Worm (Caenorhabditis elegans) whole organism, L4/young adult: ENCODE results near the gene K08F4.12.

ENCODE experiments used
- dao-5 ChIP-seq: sonication (generic microtip); optimal IDR thresholded peaks from 2 replicates; lab custom pipeline; 2016; ENCODE audit warnings: missing genotype, missing genetic modification characterization, moderate library complexity, missing compliant biosample characterization
- him-1 ChIP-seq: sonication (generic microtip); optimal IDR thresholded peaks from 2 replicates; lab custom pipeline; 2016; ENCODE audit warnings: missing genotype, missing genetic modification reagents, missing genetic modification characterization, missing compliant biosample characterization

DNA sequence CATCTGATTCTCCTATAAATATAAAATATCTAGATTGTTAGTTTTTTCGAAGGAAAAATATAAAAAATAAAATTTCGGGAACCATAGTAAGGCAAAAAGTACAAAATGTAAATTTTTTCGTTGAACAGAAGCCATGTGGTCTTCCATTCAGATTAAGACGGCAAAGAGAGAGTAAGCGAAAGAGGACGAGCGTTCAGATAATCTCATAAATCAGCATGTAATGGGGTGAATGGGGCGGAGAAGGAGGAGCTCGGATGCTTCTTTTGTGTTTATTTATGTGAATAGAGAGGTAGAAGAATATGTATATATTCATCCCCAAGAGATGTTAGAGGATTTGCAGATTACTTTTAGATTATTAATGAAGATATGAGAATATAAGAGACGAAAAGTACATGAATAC is 36.4 kb downstream of the K08F4.12 start, which contains the start of gene pxf-1:
- no peak for TF ChIP-seq him-1 (tag; lab: Kevin White, UChicago)
- no peak for TF ChIP-seq dao-5
